Fruit fly (Drosophila melanogaster) whole organism, embryonic: ENCODE measurements around the gene CG1233.

ENCODE experiments used
- CG10267 ChIP-seq: fragments of 200-800 bp; sonication (Bioruptor generic); optimal IDR thresholded peaks from 2 replicates; lab custom pipeline; 2018; ENCODE audit warnings: missing biosample characterization, mild to moderate bottlenecking, missing genetic modification characterization, moderate library complexity
- Hr78 ChIP-seq, 2 experiments: fragments of 200-800 bp in 1 of 2; fragments of >200 bp in 1 of 2; sonication (Bioruptor generic) in 1 of 2; optimal IDR thresholded peaks; 2 replicates each; lab custom pipeline; 2017 to 2019; ENCODE audit warnings: missing biosample characterization in 2 of 2, missing genetic modification characterization in 2 of 2, mild to moderate bottlenecking in 1 of 2, moderate library complexity in 1 of 2
- trh ChIP-seq: fragments of 200-800 bp; sonication (Bioruptor generic); optimal IDR thresholded peaks from 2 replicates; lab custom pipeline; 2016; ENCODE audit warnings: missing biosample characterization, missing genetic modification characterization

DNA sequence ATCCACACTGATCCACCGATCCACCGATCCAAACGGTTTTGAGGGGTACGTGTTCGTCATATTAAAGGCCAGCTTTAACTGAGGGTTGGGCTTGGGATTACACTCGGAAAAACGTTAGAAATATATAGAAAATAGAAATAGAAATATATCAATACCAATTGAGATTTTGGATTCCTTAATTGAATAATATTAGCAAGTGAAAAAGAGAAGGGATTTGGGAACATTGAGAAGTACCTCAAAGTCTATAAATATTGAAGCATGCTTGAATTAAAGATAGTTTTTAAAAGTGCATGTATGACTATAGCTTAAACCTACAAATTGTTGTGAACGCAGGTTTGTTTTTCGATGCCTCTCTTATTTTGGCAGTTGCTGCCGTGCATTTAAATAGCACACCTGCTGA, 33.9 kb downstream of the CG1233 start:
- no peak for TF ChIP-seq trh (GFP tag; lab: Kevin White, UChicago)
- TF ChIP-seq CG10267 (tag; lab: Kevin White, UChicago) = peak; percentile 11
- no peak for TF ChIP-seq Hr78 (GFP tag; optimal IDR thresholded peaks at IDR 0.05; lab: Kevin White, UChicago)
